Worm (Caenorhabditis elegans) whole organism, L1 larva: ENCODE data around the gene 2L52.1.
A peak's percentile ranks its signal among the peaks of the same experiment; 100 is the strongest.

Source experiments
- F16B12.6 ChIP-seq: fragments of 150-350 bp; optimal IDR thresholded peaks from 2 replicates; lab custom pipeline; 2014; ENCODE audit warnings: missing biosample characterization, missing genetic modification characterization
- aha-1 ChIP-seq: fragments of 150-350 bp; optimal IDR thresholded peaks from 2 replicates; lab custom pipeline; 2014; ENCODE audit warnings: missing biosample characterization, missing genetic modification characterization
- aly-2 ChIP-seq: fragments of 150-350 bp; optimal IDR thresholded peaks from 2 replicates; lab custom pipeline; 2014; ENCODE audit warnings: missing biosample characterization, missing genetic modification characterization
- blmp-1 ChIP-seq: fragments of 150-350 bp; optimal IDR thresholded peaks from 2 replicates; lab custom pipeline; 2014; ENCODE audit warnings: missing biosample characterization, missing genetic modification characterization
- ceh-82 ChIP-seq, 3 experiments: fragments of 150-350 bp in 1 of 3; sonication (generic microtip) in 2 of 3; optimal IDR thresholded peaks; 2 replicates each; lab custom pipeline; 2014 to 2017; ENCODE audit warnings: missing biosample characterization in 3 of 3, missing genetic modification characterization in 3 of 3
- ces-1 ChIP-seq: fragments of 150-350 bp; optimal IDR thresholded peaks from 2 replicates; lab custom pipeline; 2014; ENCODE audit warnings: missing biosample characterization, missing genetic modification reagents, missing genetic modification characterization
- dpl-1 ChIP-seq, 3 experiments: fragments of 150-350 bp in 2 of 3; sonication (generic microtip) in 1 of 3; optimal IDR thresholded peaks; 2 replicates each; lab custom pipeline; 2014 to 2017; ENCODE audit warnings: missing biosample characterization in 3 of 3, missing genetic modification characterization in 3 of 3, missing genetic modification reagents in 3 of 3
- dsc-1 ChIP-seq: sonication (generic microtip); optimal IDR thresholded peaks from 2 replicates; lab custom pipeline; 2016; ENCODE audit warnings: mild to moderate bottlenecking, missing genetic modification characterization, missing compliant biosample characterization
- efl-1 ChIP-seq, 4 experiments: fragments of 150-350 bp; optimal IDR thresholded peaks in 3 of 4; peaks in 1 of 4; 1 replicate in 1 of 4; 2 replicates in 3 of 4; lab custom pipeline; 2014; ENCODE audit warnings: missing biosample characterization in 2 of 4, missing genetic modification characterization in 2 of 4, missing genetic modification reagents in 2 of 4
- egl-13 ChIP-seq: sonication (generic microtip); optimal IDR thresholded peaks from 2 replicates; lab custom pipeline; 2016; ENCODE audit warnings: missing genotype, missing genetic modification reagents, missing genetic modification characterization, missing compliant biosample characterization
- elt-3 ChIP-seq, 6 experiments: fragments of 150-350 bp in 1 of 6; sonication (generic microtip); optimal IDR thresholded peaks; 2 replicates each; lab custom pipeline; 2017 to 2018; ENCODE audit warnings: missing biosample characterization in 6 of 6, missing genetic modification characterization in 6 of 6, inconsistent platforms in 1 of 6
- ets-5 ChIP-seq: fragments of 200-800 bp; sonication (Bioruptor generic); IDR thresholded peaks from 2 replicates; pipeline ENCODE4 v1.3.6; 2022; ENCODE audit warnings: missing genetic modification characterization, missing compliant biosample characterization
- fkh-10 ChIP-seq: sonication (generic microtip); optimal IDR thresholded peaks from 2 replicates; lab custom pipeline; 2017; ENCODE audit warnings: missing biosample characterization, missing genetic modification reagents, missing genetic modification characterization
- fkh-8 ChIP-seq: sonication (generic microtip); optimal IDR thresholded peaks from 2 replicates; lab custom pipeline; 2016; ENCODE audit warnings: mild to moderate bottlenecking, missing genetic modification characterization, missing compliant biosample characterization
- fos-1 ChIP-seq: fragments of 150-350 bp; optimal IDR thresholded peaks from 2 replicates; lab custom pipeline; 2014; ENCODE audit warnings: missing biosample characterization, missing genetic modification characterization
- hlh-17 ChIP-seq: fragments of 200-800 bp; sonication (Bioruptor generic); optimal IDR thresholded peaks from 2 replicates; lab custom pipeline; 2018; ENCODE audit warnings: missing genetic modification characterization, mild to moderate bottlenecking, missing compliant biosample characterization, moderate library complexity, borderline replicate concordance
- isw-1 ChIP-seq: fragments of 200-800 bp; sonication (Bioruptor generic); IDR thresholded peaks from 2 replicates; pipeline ENCODE4 v1.3.6; 2022; ENCODE audit warnings: missing genetic modification characterization, missing compliant biosample characterization
- lin-13 ChIP-seq: fragments of 150-350 bp; optimal IDR thresholded peaks from 2 replicates; lab custom pipeline; 2014; ENCODE audit warnings: missing biosample characterization, missing genetic modification reagents, missing genetic modification characterization
- lin-15B ChIP-seq: fragments of 150-350 bp; sonication (generic microtip); optimal IDR thresholded peaks from 3 replicates; lab custom pipeline; 2014; ENCODE audit warnings: missing biosample characterization, missing genetic modification characterization
- lin-35 ChIP-seq, 2 experiments: fragments of 150-350 bp; optimal IDR thresholded peaks; 2 replicates each; lab custom pipeline; 2014; ENCODE audit warnings: missing biosample characterization in 2 of 2, missing genetic modification characterization in 2 of 2, missing genetic modification reagents in 2 of 2
- lir-3 ChIP-seq: sonication (generic microtip); optimal IDR thresholded peaks from 2 replicates; lab custom pipeline; 2016; ENCODE audit warnings: mild to moderate bottlenecking, missing genetic modification characterization, moderate library complexity, missing compliant biosample characterization; ENCODE audit not compliant: poor library complexity
- lsy-2 ChIP-seq, 2 experiments: fragments of 150-350 bp; optimal IDR thresholded peaks; 2 replicates each; lab custom pipeline; 2014; ENCODE audit warnings: missing biosample characterization in 2 of 2, missing genetic modification characterization in 2 of 2
- mab-9 ChIP-seq: fragments of 200-800 bp; sonication (Bioruptor generic); IDR thresholded peaks from 2 replicates; pipeline ENCODE4 v1.3.6; 2022; ENCODE audit warnings: missing genetic modification reagents, missing genetic modification characterization, missing compliant biosample characterization
- mdl-1 ChIP-seq, 2 experiments: fragments of 150-350 bp; optimal IDR thresholded peaks; 2 replicates each; lab custom pipeline; 2014 to 2017; ENCODE audit warnings: missing biosample characterization in 2 of 2, missing genetic modification characterization in 2 of 2, inconsistent platforms in 1 of 2
- mep-1 ChIP-seq: fragments of 150-350 bp; optimal IDR thresholded peaks from 2 replicates; lab custom pipeline; 2014; ENCODE audit warnings: missing biosample characterization, missing genetic modification characterization
- nhr-19 ChIP-seq: fragments of 200-800 bp; sonication (Bioruptor generic); conservative IDR thresholded peaks from 2 replicates; pipeline ENCODE4 v1.3.6; 2022; ENCODE audit warnings: missing genetic modification characterization, missing compliant biosample characterization
- nhr-237 ChIP-seq: fragments of 150-350 bp; optimal IDR thresholded peaks from 2 replicates; lab custom pipeline; 2014; ENCODE audit warnings: missing biosample characterization, missing genetic modification characterization
- nhr-47 ChIP-seq: sonication (generic microtip); optimal IDR thresholded peaks from 2 replicates; lab custom pipeline; 2016; ENCODE audit warnings: mild to moderate bottlenecking, missing genetic modification characterization, moderate library complexity, missing compliant biosample characterization
- nhr-71 ChIP-seq: sonication (generic microtip); optimal IDR thresholded peaks from 2 replicates; lab custom pipeline; 2016; ENCODE audit warnings: mild to moderate bottlenecking, missing genetic modification characterization, moderate library complexity, missing compliant biosample characterization
- nhr-77 ChIP-seq: fragments of 150-350 bp; optimal IDR thresholded peaks from 2 replicates; lab custom pipeline; 2014; ENCODE audit warnings: missing biosample characterization, missing genetic modification characterization
- nhr-85 ChIP-seq: sonication (generic microtip); peaks from one replicate; lab custom pipeline; 2016; ENCODE audit warnings: missing genetic modification characterization, inconsistent platforms, missing compliant biosample characterization
- nhr-90 ChIP-seq: sonication (generic microtip); optimal IDR thresholded peaks from 2 replicates; lab custom pipeline; 2016; ENCODE audit warnings: mild to moderate bottlenecking, missing genetic modification characterization, missing compliant biosample characterization; ENCODE audit not compliant: poor library complexity
- pag-3 ChIP-seq: sonication (generic microtip); optimal IDR thresholded peaks from 2 replicates; lab custom pipeline; 2017; ENCODE audit warnings: missing genetic modification characterization, mild to moderate bottlenecking, missing compliant biosample characterization, antibody characterized with exemption, borderline replicate concordance; ENCODE audit not compliant: insufficient read depth
- pax-3 ChIP-seq: fragments of 200-800 bp; sonication (Bioruptor generic); optimal IDR thresholded peaks from 2 replicates; lab custom pipeline; 2018; ENCODE audit warnings: mild to moderate bottlenecking, missing genetic modification characterization, moderate library complexity, missing compliant biosample characterization
- rnt-1 ChIP-seq: sonication (generic microtip); optimal IDR thresholded peaks from 2 replicates; lab custom pipeline; 2016; ENCODE audit warnings: mild to moderate bottlenecking, missing genetic modification characterization, moderate library complexity, missing compliant biosample characterization
- skn-1 ChIP-seq: fragments of 150-350 bp; optimal IDR thresholded peaks from 2 replicates; lab custom pipeline; 2014; ENCODE audit warnings: missing biosample characterization, missing genetic modification characterization
- snpc-4 ChIP-seq: fragments of 150-350 bp; optimal IDR thresholded peaks from 2 replicates; lab custom pipeline; 2014; ENCODE audit warnings: missing biosample characterization, missing genetic modification characterization
- snu-23 ChIP-seq: sonication (generic microtip); optimal IDR thresholded peaks from 2 replicates; lab custom pipeline; 2016; ENCODE audit warnings: missing genetic modification characterization, missing compliant biosample characterization
- sox-4 ChIP-seq: sonication (generic microtip); optimal IDR thresholded peaks from 2 replicates; lab custom pipeline; 2016; ENCODE audit warnings: missing genetic modification characterization, missing compliant biosample characterization
- swsn-7 ChIP-seq: sonication (generic microtip); optimal IDR thresholded peaks from 2 replicates; lab custom pipeline; 2016; ENCODE audit warnings: missing genetic modification characterization, missing compliant biosample characterization
- tbx-2 ChIP-seq: sonication (generic microtip); optimal IDR thresholded peaks from 2 replicates; lab custom pipeline; 2016; ENCODE audit warnings: missing genetic modification characterization, missing compliant biosample characterization
- unc-130 ChIP-seq: fragments of 150-350 bp; optimal IDR thresholded peaks from 2 replicates; lab custom pipeline; 2017; ENCODE audit warnings: missing biosample characterization, missing genetic modification characterization, inconsistent platforms
- unc-86 ChIP-seq: sonication (generic microtip); optimal IDR thresholded peaks from 2 replicates; lab custom pipeline; 2016; ENCODE audit warnings: missing genetic modification characterization, missing compliant biosample characterization
- unc-98 ChIP-seq: fragments of 200-800 bp; sonication (Bioruptor generic); IDR thresholded peaks from 2 replicates; pipeline ENCODE4 v1.3.6; 2022; ENCODE audit warnings: missing genetic modification characterization, missing compliant biosample characterization
- vab-15 ChIP-seq: sonication (generic microtip); optimal IDR thresholded peaks from 2 replicates; lab custom pipeline; 2017; ENCODE audit warnings: missing genotype, mild to moderate bottlenecking, missing genetic modification characterization, missing compliant biosample characterization
- xbp-1 ChIP-seq: sonication (generic microtip); optimal IDR thresholded peaks from 2 replicates; lab custom pipeline; 2016; ENCODE audit warnings: missing genetic modification characterization, missing compliant biosample characterization
- zag-1 ChIP-seq: fragments of 150-350 bp; optimal IDR thresholded peaks from 2 replicates; lab custom pipeline; 2014; ENCODE audit warnings: missing biosample characterization, missing genetic modification characterization
- ztf-11 ChIP-seq, 2 experiments: sonication (generic microtip); optimal IDR thresholded peaks; 2 replicates each; lab custom pipeline; 2016 to 2017; ENCODE audit warnings: missing genetic modification characterization in 2 of 2, missing biosample characterization in 1 of 2, missing compliant biosample characterization in 1 of 2
- ztf-4 ChIP-seq: fragments of 150-350 bp; optimal IDR thresholded peaks from 2 replicates; lab custom pipeline; 2014; ENCODE audit warnings: missing biosample characterization, missing genetic modification characterization

2L52.1 gene

DNA sequence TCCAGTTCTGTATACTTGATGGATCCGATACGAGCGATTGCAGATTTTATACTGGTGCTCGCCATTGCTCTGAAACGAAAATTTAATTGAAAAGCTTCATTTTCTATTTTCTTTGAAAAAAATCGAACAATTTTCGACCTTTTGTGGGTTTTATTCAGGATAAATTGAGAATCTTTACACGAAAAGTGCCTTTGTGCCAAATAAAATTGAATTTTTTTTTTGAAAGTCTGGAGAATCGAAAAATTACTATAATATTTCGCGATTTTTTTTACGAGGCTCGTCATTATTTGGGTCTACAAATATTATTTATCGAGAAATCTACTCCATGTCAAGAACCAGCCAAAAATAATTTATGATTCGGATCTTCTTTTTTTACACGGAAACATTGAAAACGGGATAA, 40.3 kb downstream of the 2L52.1 start, which contains the start of gene F23F1.10:
Gene F23F1.10, minus strand, starts transcription at position 69 of the 400 bp plus-strand sequence.
- TF ChIP-seq swsn-7 (tag; lab: Kevin White, UChicago) (no peak), aly-2 (peak; percentile 48)

DNA sequence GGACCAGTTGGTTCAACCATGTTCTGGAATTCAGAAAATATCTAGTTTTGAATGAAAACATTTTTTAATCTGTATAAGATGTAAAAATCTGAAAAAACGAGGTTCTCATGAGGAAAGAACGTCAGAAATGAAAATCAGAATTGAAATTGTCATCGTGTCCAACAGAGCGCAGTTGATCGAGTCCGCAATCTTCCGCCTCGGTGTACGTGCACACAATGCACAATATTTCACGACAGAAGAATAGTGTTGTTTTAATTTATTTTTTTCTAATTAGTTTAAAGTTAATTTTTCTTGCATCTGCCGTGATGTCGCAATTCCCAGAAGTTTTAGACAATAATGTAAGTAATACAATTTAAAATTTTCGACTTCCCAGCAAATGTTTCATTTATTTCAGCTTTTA, 42.0 kb downstream of the 2L52.1 start, which contains the start of gene nfyc-1:
Gene nfyc-1, plus strand, starts transcription at position 268 of the 400 bp plus-strand sequence.
- TF ChIP-seq snu-23 (GFP tag; lab: Kevin White, UChicago) (peak; percentile 83), dsc-1 (tag; lab: Kevin White, UChicago) (peak; percentile 17), snpc-4 (tag; lab: Kevin White, UChicago) (peak; percentile 26), nhr-237 (tag; lab: Kevin White, UChicago) (peak; percentile 24), aly-2 (no peak), nhr-71 (peak; percentile 78), lsy-2 (tag; optimal IDR thresholded peaks at IDR 0.05; lab: Kevin White, UChicago) (peak; percentile 75 to 88), vab-15 (tag; lab: Kevin White, UChicago) (no peak), lir-3 (tag; lab: Kevin White, UChicago) (peak; percentile 4), unc-98 (no peak), ztf-4 (tag; lab: Kevin White, UChicago) (peak; percentile 25), ceh-82 (tag; optimal IDR thresholded peaks at IDR 0.05; lab: Kevin White, UChicago) (peak; percentile 24 to 82 (median 44)), aha-1 (no peak), pax-3 (tag; lab: Kevin White, UChicago) (no peak), hlh-17 (no peak), mdl-1 (tag; optimal IDR thresholded peaks at IDR 0.05; lab: Kevin White, UChicago) (peak in 1 of 2 experiments; percentile 73), nhr-47 (tag; lab: Kevin White, UChicago) (peak; percentile 74), tbx-2 (tag; lab: Kevin White, UChicago) (peak; percentile 66), nhr-85 (tag; lab: Kevin White, UChicago) (peak; percentile 52), pag-3 (tag; lab: Kevin White, UChicago) (no peak), ces-1 (no peak), isw-1 (GFP tag; lab: Robert Waterston, UW) (peak; percentile 68), zag-1 (tag; lab: Kevin White, UChicago) (no peak), unc-130 (tag; lab: Kevin White, UChicago) (peak; percentile 89), xbp-1 (tag; lab: Kevin White, UChicago) (peak; percentile 64), mab-9 (GFP tag; lab: Robert Waterston, UW) (no peak), swsn-7 (tag; lab: Kevin White, UChicago) (peak; percentile 64), dpl-1 (GFP tag; optimal IDR thresholded peaks at IDR 0.05; lab: Kevin White, UChicago) (peak; percentile 62 to 81 (median 71)), nhr-77 (tag; lab: Kevin White, UChicago) (no peak), lin-13 (peak; percentile 42), rnt-1 (tag; lab: Kevin White, UChicago) (peak; percentile 56), lin-15B (peak; percentile 84), fkh-10 (no peak), blmp-1 (tag; lab: Kevin White, UChicago) (peak; percentile 74), elt-3 (tag; optimal IDR thresholded peaks at IDR 0.05; lab: Kevin White, UChicago) (peak in 1 of 6 experiments; percentile 47), unc-86 (tag; lab: Kevin White, UChicago) (peak; percentile 50), fkh-8 (tag; lab: Kevin White, UChicago) (peak; percentile 57), ztf-11 (tag; optimal IDR thresholded peaks at IDR 0.05; lab: Kevin White, UChicago) (peak in 1 of 2 experiments; percentile 1), mep-1 (peak; percentile 92), nhr-19 (GFP tag; lab: Robert Waterston, UW) (peak; percentile 23; the same call in 1 of the 2 replicates), lin-35 (GFP tag; optimal IDR thresholded peaks at IDR 0.05; lab: Kevin White, UChicago) (peak; percentile 76 to 86), egl-13 (peak; percentile 8), F16B12.6 (tag; lab: Kevin White, UChicago) (peak; percentile 95), fos-1 (tag; lab: Kevin White, UChicago) (peak; percentile 25), ets-5 (GFP tag; lab: Robert Waterston, UW) (no peak), efl-1 (optimal IDR thresholded peaks at IDR 0.05; lab: Kevin White, UChicago) (peak; percentile 77 to 78), efl-1 (GFP tag; optimal IDR thresholded peaks at IDR 0.05 in 1 of 2; lab: Kevin White, UChicago) (peak; percentile 80 to 96), sox-4 (tag; lab: Kevin White, UChicago) (no peak), skn-1 (peak; percentile 100), nhr-90 (peak; percentile 29)
